Worm (Caenorhabditis elegans) whole organism, young adult: ENCODE results near the gene F09G2.8.

Experiments used
- B0019.2 ChIP-seq: fragments of 200-800 bp; sonication (Bioruptor generic); conservative IDR thresholded peaks from 2 replicates; pipeline ENCODE4 v1.3.6; 2022; ENCODE audit warnings: missing genetic modification reagents, missing genetic modification characterization, missing compliant biosample characterization
- B0336.3 ChIP-seq: fragments of 200-800 bp; sonication (Bioruptor generic); IDR thresholded peaks from 2 replicates; pipeline ENCODE4 v1.3.6; 2022; ENCODE audit warnings: missing genetic modification characterization, missing compliant biosample characterization
- F10E7.11 ChIP-seq: sonication (generic microtip); optimal IDR thresholded peaks from 2 replicates; lab custom pipeline; 2017; ENCODE audit warnings: mild to moderate bottlenecking, missing genetic modification characterization, moderate library complexity, missing compliant biosample characterization
- F49E8.2 ChIP-seq: sonication (generic microtip); optimal IDR thresholded peaks from 3 replicates; lab custom pipeline; 2017; ENCODE audit warnings: missing genetic modification characterization, mild to moderate bottlenecking, missing compliant biosample characterization, antibody characterized with exemption, moderate library complexity; ENCODE audit not compliant: insufficient read depth
- Y67H2A.10 ChIP-seq: fragments of 200-800 bp; sonication (Bioruptor generic); conservative IDR thresholded peaks from 2 replicates; pipeline ENCODE4 v1.3.6; 2022; ENCODE audit warnings: missing genetic modification reagents, missing genetic modification characterization, missing compliant biosample characterization
- ama-1 ChIP-seq, 3 experiments: fragments of 150-350 bp in 1 of 3; sonication (generic microtip) in 2 of 3; optimal IDR thresholded peaks; 2 replicates each; lab custom pipeline; 2014 to 2018; ENCODE audit warnings: missing biosample characterization in 2 of 3, missing genetic modification characterization in 2 of 3, missing genetic modification reagents in 2 of 3
- pbrm-1 ChIP-seq: fragments of 200-800 bp; sonication (Bioruptor generic); IDR thresholded peaks from 2 replicates; pipeline ENCODE4 v1.3.6; 2022; ENCODE audit warnings: missing genetic modification reagents, missing genetic modification characterization, missing compliant biosample characterization
- sdz-38 ChIP-seq: sonication (generic microtip); optimal IDR thresholded peaks from 2 replicates; lab custom pipeline; 2016; ENCODE audit warnings: missing genotype, missing genetic modification characterization, missing compliant biosample characterization
- tbx-9 ChIP-seq: sonication (generic microtip); optimal IDR thresholded peaks from 2 replicates; lab custom pipeline; 2016; ENCODE audit warnings: borderline replicate concordance, missing genetic modification characterization, inconsistent platforms, missing compliant biosample characterization
- unc-62 ChIP-seq: fragments of 150-350 bp; optimal IDR thresholded peaks from 2 replicates; lab custom pipeline; 2014; ENCODE audit warnings: missing biosample characterization, missing genetic modification reagents, missing genetic modification characterization

DNA sequence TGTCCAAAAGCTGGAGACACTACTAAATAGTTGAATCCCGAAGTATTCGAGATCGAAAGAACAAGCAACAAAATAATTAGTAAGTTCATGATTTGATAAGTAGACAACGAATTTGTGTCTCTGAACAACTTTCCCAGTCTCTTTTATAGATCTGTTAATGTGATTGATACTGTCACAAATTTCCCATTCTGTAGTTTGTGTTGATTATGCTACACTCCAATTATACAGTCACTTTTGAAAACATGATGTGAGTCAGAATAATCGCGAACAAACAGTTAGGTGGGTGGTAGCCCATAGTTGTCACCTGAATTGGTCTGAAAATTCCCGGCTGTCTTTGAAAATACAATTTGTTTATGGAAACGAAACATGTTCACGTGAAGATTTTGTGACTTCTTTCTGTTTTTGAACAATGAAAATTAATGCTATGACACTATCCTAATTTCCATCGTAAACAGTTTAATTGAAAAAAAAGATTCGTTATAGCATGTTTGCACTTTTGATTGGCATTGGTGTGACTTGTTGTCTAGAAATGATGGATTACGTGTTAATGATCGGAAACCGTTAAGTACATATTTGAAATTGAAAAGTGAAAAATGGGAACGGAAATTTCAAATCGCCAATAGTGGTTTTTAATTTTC, 29.9 kb downstream of the F09G2.8 start, which contains the start of gene ugt-41:
- TF ChIP-seq unc-62 (GFP tag; lab: Kevin White, UChicago) (peak; percentile 85), tbx-9 (tag; lab: Kevin White, UChicago) (no peak), sdz-38 (tag; lab: Kevin White, UChicago) (no peak), F10E7.11 (tag; lab: Kevin White, UChicago) (no peak), pbrm-1 (GFP tag; lab: Robert Waterston, UW) (no peak), B0336.3 (GFP tag; lab: Robert Waterston, UW) (no peak), F49E8.2 (no peak), B0019.2 (GFP tag; lab: Robert Waterston, UW) (no peak), ama-1 (optimal IDR thresholded peaks at IDR 0.05; lab: Kevin White, UChicago) (no peak), ama-1 (GFP tag; optimal IDR thresholded peaks at IDR 0.05; lab: Kevin White, UChicago) (no peak), Y67H2A.10 (GFP tag; lab: Robert Waterston, UW) (no peak)
